Fruit fly (Drosophila melanogaster) whole organism, embryonic: ENCODE measurements around the gene CG10959.

Source experiments
- Abd-B ChIP-seq: fragments of 200-800 bp; sonication (Bioruptor generic); optimal IDR thresholded peaks from 2 replicates; lab custom pipeline; 2018; ENCODE audit warnings: missing biosample characterization, mild to moderate bottlenecking, missing genetic modification characterization, moderate library complexity
- Atf3 ChIP-seq: fragments of 200-800 bp; sonication (Bioruptor generic); optimal IDR thresholded peaks from 3 replicates; lab custom pipeline; 2016; ENCODE audit warnings: missing biosample characterization, missing genetic modification characterization
- C15 ChIP-seq: fragments of 200-800 bp; sonication (Bioruptor generic); IDR thresholded peaks from 3 replicates; pipeline ENCODE4 v1.3.6; 2022; ENCODE audit warnings: missing biosample characterization, missing genetic modification characterization
- CG10209 ChIP-seq: fragments of 200-800 bp; sonication (Bioruptor generic); optimal IDR thresholded peaks from 3 replicates; lab custom pipeline; 2017; ENCODE audit warnings: missing biosample characterization, mild to moderate bottlenecking, missing genetic modification characterization, missing genetic modification reagents
- CG1024 ChIP-seq: fragments of 200-800 bp; sonication (Bioruptor generic); IDR thresholded peaks from 2 replicates; pipeline ENCODE4 v1.3.6; 2022; ENCODE audit warnings: missing biosample characterization, missing genetic modification characterization
- CG10366 ChIP-seq: fragments of 200-800 bp; sonication (Bioruptor generic); IDR thresholded peaks from 2 replicates; pipeline ENCODE4 v1.3.6; 2022; ENCODE audit warnings: missing biosample characterization, missing genetic modification characterization
- CG11247 ChIP-seq: fragments of 200-800 bp; sonication (Bioruptor generic); IDR thresholded peaks from 2 replicates; pipeline ENCODE4 v1.3.6; 2022; ENCODE audit warnings: missing biosample characterization, missing genetic modification characterization
- CG12104 ChIP-seq: fragments of 200-800 bp; sonication (Bioruptor generic); optimal IDR thresholded peaks from 3 replicates; lab custom pipeline; 2016; ENCODE audit warnings: missing biosample characterization, missing genetic modification characterization
- CG1233 ChIP-seq: fragments of 200-800 bp; sonication (Bioruptor generic); optimal IDR thresholded peaks from 4 replicates; lab custom pipeline; 2018; ENCODE audit warnings: missing biosample characterization, mild to moderate bottlenecking, missing genetic modification characterization
- CG12659 ChIP-seq: fragments of 200-800 bp; sonication (Bioruptor generic); optimal IDR thresholded peaks from 3 replicates; lab custom pipeline; 2017; ENCODE audit warnings: mild to moderate bottlenecking, missing biosample characterization, missing genetic modification reagents, missing genetic modification characterization
- CG17328 ChIP-seq: fragments of 200-800 bp; sonication (Bioruptor generic); IDR thresholded peaks from 2 replicates; pipeline ENCODE4 v1.3.6; 2022; ENCODE audit warnings: missing biosample characterization, missing genetic modification characterization
- CG17568 ChIP-seq: fragments of 200-800 bp; sonication (Bioruptor generic); optimal IDR thresholded peaks from 2 replicates; lab custom pipeline; 2018; ENCODE audit warnings: missing biosample characterization, mild to moderate bottlenecking, missing genetic modification characterization, moderate library complexity
- CG1792 ChIP-seq: fragments of 200-800 bp; sonication (Bioruptor generic); optimal IDR thresholded peaks from 2 replicates; lab custom pipeline; 2016; ENCODE audit warnings: missing biosample characterization, missing genetic modification characterization
- CG18619 ChIP-seq: fragments of 200-800 bp; sonication (Bioruptor generic); optimal IDR thresholded peaks from 3 replicates; lab custom pipeline; 2017; ENCODE audit warnings: missing biosample characterization, mild to moderate bottlenecking, missing genetic modification characterization
- CG34376 ChIP-seq: fragments of 200-800 bp; sonication (Bioruptor generic); optimal IDR thresholded peaks from 2 replicates; lab custom pipeline; 2018; ENCODE audit warnings: missing biosample characterization, mild to moderate bottlenecking, missing genetic modification characterization
- CG4854 ChIP-seq: fragments of 200-800 bp; sonication (Bioruptor generic); optimal IDR thresholded peaks from 2 replicates; lab custom pipeline; 2016; ENCODE audit warnings: missing biosample characterization, missing genetic modification characterization, inconsistent platforms
- CG9215 ChIP-seq: fragments of 200-800 bp; sonication (Bioruptor generic); IDR thresholded peaks from 2 replicates; pipeline ENCODE4 v1.3.6; 2022; ENCODE audit warnings: missing biosample characterization, missing genetic modification characterization
- CG9437 ChIP-seq: fragments of 200-800 bp; sonication (Bioruptor generic); optimal IDR thresholded peaks from 2 replicates; lab custom pipeline; 2018; ENCODE audit warnings: missing biosample characterization, mild to moderate bottlenecking, missing genetic modification characterization
- CG9876 ChIP-seq: fragments of 200-800 bp; sonication (Bioruptor generic); optimal IDR thresholded peaks from 2 replicates; lab custom pipeline; 2016; ENCODE audit warnings: missing biosample characterization, missing genetic modification characterization
- Chrac-16 ChIP-seq: fragments of 200-800 bp; sonication (Bioruptor generic); optimal IDR thresholded peaks from 3 replicates; lab custom pipeline; 2016; ENCODE audit warnings: missing biosample characterization, missing genetic modification characterization
- CoRest ChIP-seq: fragments of 200-800 bp; sonication (Bioruptor generic); optimal IDR thresholded peaks from 3 replicates; lab custom pipeline; 2018; ENCODE audit warnings: missing biosample characterization, mild to moderate bottlenecking, missing genetic modification characterization, moderate library complexity
- Dfd ChIP-seq, 2 experiments: fragments of >200 bp; optimal IDR thresholded peaks; 2 replicates each; lab custom pipeline; 2017; ENCODE audit warnings: missing biosample characterization in 2 of 2, missing genetic modification characterization in 2 of 2
- ERR ChIP-seq: fragments of 200-800 bp; sonication (Bioruptor generic); optimal IDR thresholded peaks from 2 replicates; lab custom pipeline; 2016; ENCODE audit warnings: missing biosample characterization, missing genetic modification characterization
- H2.0 ChIP-seq: fragments of 200-800 bp; sonication (Bioruptor generic); IDR thresholded peaks from 2 replicates; pipeline ENCODE4 v1.3.6; 2022; ENCODE audit warnings: missing biosample characterization, missing genetic modification characterization
- HLH4C ChIP-seq: fragments of 200-800 bp; sonication (Bioruptor generic); IDR thresholded peaks from 3 replicates; pipeline ENCODE4 v1.3.6; 2022; ENCODE audit warnings: missing biosample characterization, missing genetic modification characterization; ENCODE audit not compliant: partially characterized antibody
- Hmx ChIP-seq: fragments of 200-800 bp; sonication (Bioruptor generic); optimal IDR thresholded peaks from 2 replicates; lab custom pipeline; 2016; ENCODE audit warnings: missing biosample characterization, missing genetic modification characterization
- NC2β ChIP-seq: fragments of 200-800 bp; sonication (Bioruptor generic); optimal IDR thresholded peaks from 2 replicates; lab custom pipeline; 2016; ENCODE audit warnings: missing biosample characterization, missing genetic modification characterization
- Nf-YC ChIP-seq: fragments of 200-800 bp; optimal IDR thresholded peaks from 3 replicates; lab custom pipeline; 2019; ENCODE audit warnings: missing biosample characterization, mild to moderate bottlenecking, missing genetic modification characterization, moderate library complexity
- Spps ChIP-seq: fragments of 200-800 bp; sonication (Bioruptor generic); optimal IDR thresholded peaks from 2 replicates; lab custom pipeline; 2018; ENCODE audit warnings: missing biosample characterization, mild to moderate bottlenecking, missing genetic modification characterization
- amos ChIP-seq: fragments of 200-800 bp; sonication (Bioruptor generic); IDR thresholded peaks from 2 replicates; pipeline ENCODE4 v1.3.6; 2022; ENCODE audit warnings: missing biosample characterization, missing genetic modification characterization; ENCODE audit not compliant: partially characterized antibody
- ara ChIP-seq: fragments of 200-800 bp; sonication (Bioruptor generic); IDR thresholded peaks from 2 replicates; pipeline ENCODE4 v1.3.6; 2022; ENCODE audit warnings: missing biosample characterization, missing genetic modification characterization
- bbx ChIP-seq: fragments of 200-800 bp; sonication (Bioruptor generic); IDR thresholded peaks from 2 replicates; pipeline ENCODE4 v1.3.6; 2022; ENCODE audit warnings: missing biosample characterization, missing genetic modification characterization; ENCODE audit not compliant: partially characterized antibody
- br ChIP-seq: fragments of >200 bp; optimal IDR thresholded peaks from 2 replicates; lab custom pipeline; 2017
- btn ChIP-seq: fragments of 200-800 bp; sonication (Bioruptor generic); optimal IDR thresholded peaks from 2 replicates; lab custom pipeline; 2016; ENCODE audit warnings: missing biosample characterization, missing genetic modification characterization
- ci ChIP-seq: fragments of 200-800 bp; sonication (Bioruptor generic); IDR thresholded peaks from 3 replicates; pipeline ENCODE4 v1.3.6; 2022; ENCODE audit warnings: missing biosample characterization, missing genetic modification characterization
- fd3F ChIP-seq: fragments of 200-800 bp; sonication (Bioruptor generic); optimal IDR thresholded peaks from 2 replicates; lab custom pipeline; 2018; ENCODE audit warnings: missing biosample characterization, mild to moderate bottlenecking, missing genetic modification characterization, moderate library complexity
- gt ChIP-seq: fragments of 200-800 bp; sonication (Bioruptor generic); IDR thresholded peaks from 2 replicates; pipeline ENCODE4 v1.3.6; 2022; ENCODE audit warnings: missing biosample characterization, missing genetic modification characterization
- ham ChIP-seq: fragments of 200-800 bp; sonication (Bioruptor generic); IDR thresholded peaks from 2 replicates; pipeline ENCODE4 v1.3.6; 2022; ENCODE audit warnings: missing biosample characterization, missing genetic modification characterization
- kay ChIP-seq: fragments of 200-800 bp; sonication (Bioruptor generic); optimal IDR thresholded peaks from 2 replicates; lab custom pipeline; 2016; ENCODE audit warnings: missing biosample characterization, missing genetic modification characterization
- nom ChIP-seq: fragments of 200-800 bp; sonication (Bioruptor generic); optimal IDR thresholded peaks from 2 replicates; lab custom pipeline; 2017; ENCODE audit warnings: missing biosample characterization, missing genetic modification characterization, mild to moderate bottlenecking, moderate library complexity, missing genetic modification reagents
- pho ChIP-seq: fragments of 200-800 bp; sonication (Bioruptor generic); optimal IDR thresholded peaks from 2 replicates; lab custom pipeline; 2016; ENCODE audit warnings: missing biosample characterization, missing genetic modification characterization
- phol ChIP-seq: fragments of 200-800 bp; sonication (Bioruptor generic); optimal IDR thresholded peaks from 3 replicates; lab custom pipeline; 2018; ENCODE audit warnings: missing biosample characterization, mild to moderate bottlenecking, missing genetic modification characterization, moderate library complexity
- pita ChIP-seq: fragments of 200-800 bp; sonication (Bioruptor generic); optimal IDR thresholded peaks from 2 replicates; lab custom pipeline; 2017; ENCODE audit warnings: missing biosample characterization, mild to moderate bottlenecking, missing genetic modification characterization
- pnt ChIP-seq: fragments of 200-800 bp; sonication (Bioruptor generic); optimal IDR thresholded peaks from 3 replicates; lab custom pipeline; 2016; ENCODE audit warnings: missing biosample characterization, missing genetic modification characterization
- sim ChIP-seq: fragments of 200-800 bp; sonication (Bioruptor generic); IDR thresholded peaks from 2 replicates; pipeline ENCODE4 v1.3.6; 2022; ENCODE audit warnings: missing biosample characterization, missing genetic modification characterization
- sna ChIP-seq: fragments of 200-800 bp; sonication (Bioruptor generic); IDR thresholded peaks from 2 replicates; pipeline ENCODE4 v1.3.6; 2022; ENCODE audit warnings: missing biosample characterization, missing genetic modification characterization; ENCODE audit not compliant: partially characterized antibody
- tll ChIP-seq, 2 experiments: fragments of 200-800 bp in 1 of 2; fragments of >200 bp in 1 of 2; sonication (Bioruptor generic) in 1 of 2; optimal IDR thresholded peaks; 2 replicates each; lab custom pipeline; 2017 to 2019; ENCODE audit warnings: missing biosample characterization in 2 of 2, missing genetic modification characterization in 2 of 2, mild to moderate bottlenecking in 1 of 2, moderate library complexity in 1 of 2
- tup ChIP-seq: fragments of 200-800 bp; sonication (Bioruptor generic); optimal IDR thresholded peaks from 2 replicates; lab custom pipeline; 2016; ENCODE audit warnings: missing biosample characterization, mild to moderate bottlenecking, missing genetic modification characterization, moderate library complexity
- tx ChIP-seq: fragments of 200-800 bp; sonication (Bioruptor generic); optimal IDR thresholded peaks from 2 replicates; lab custom pipeline; 2016; ENCODE audit warnings: missing biosample characterization, missing genetic modification characterization
- unc-4 ChIP-seq: fragments of 200-800 bp; sonication (Bioruptor generic); IDR thresholded peaks from 2 replicates; pipeline ENCODE4 v1.3.6; 2022; ENCODE audit warnings: missing biosample characterization, missing genetic modification characterization; ENCODE audit not compliant: partially characterized antibody
- zfh2 ChIP-seq: fragments of 200-800 bp; sonication (Bioruptor generic); optimal IDR thresholded peaks from 2 replicates; lab custom pipeline; 2016; ENCODE audit warnings: missing biosample characterization, missing genetic modification characterization

CG10959 gene

dm6 chrX:8126149-8126548 is 22.4 kb upstream of the CG10959 start (continued):
- no peak for TF ChIP-seq pho (GFP tag; lab: Kevin White, UChicago)
- TF ChIP-seq CG12104: no peak
- peak; percentile 11 for TF ChIP-seq CG12659 (GFP tag; lab: Kevin White, UChicago)
- TF ChIP-seq Hmx (GFP tag; lab: Kevin White, UChicago): no peak
- no peak for TF ChIP-seq fd3F (GFP tag; lab: Kevin White, UChicago)
- TF ChIP-seq CG1233 (GFP tag; lab: Kevin White, UChicago): peak; percentile 19
- no peak for TF ChIP-seq ham (GFP tag; lab: Robert Waterston, UW)
- TF ChIP-seq CG17568 (GFP tag; lab: Kevin White, UChicago): no peak
- TF ChIP-seq CG9437 (GFP tag; lab: Kevin White, UChicago): peak; percentile 2
- 0 out of 2 replicates have a peak, but pooled peaks have one; percentile 54 for TF ChIP-seq gt
- TF ChIP-seq CG1792 (GFP tag; lab: Kevin White, UChicago): no peak
- no peak for TF ChIP-seq kay (GFP tag; lab: Kevin White, UChicago)
- TF ChIP-seq tll (GFP tag; optimal IDR thresholded peaks at IDR 0.05; lab: Kevin White, UChicago): no peak
- peak; percentile 81 for TF ChIP-seq CG17328 (GFP tag; lab: Robert Waterston, UW)
- TF ChIP-seq pita (GFP tag; lab: Kevin White, UChicago): no peak
- TF ChIP-seq tx: peak; percentile 39
- peak; percentile 32 for TF ChIP-seq Spps
- TF ChIP-seq br (lab: Kevin White, UChicago): no peak
- no peak for TF ChIP-seq zfh2 (GFP tag; lab: Kevin White, UChicago)
- peak; percentile 54; the same call in 1 of the 2 replicates for TF ChIP-seq CG10366
- no peak for TF ChIP-seq HLH4C (GFP tag; lab: Robert Waterston, UW)
- TF ChIP-seq Dfd (GFP tag; optimal IDR thresholded peaks at IDR 0.05; lab: Kevin White, UChicago): no peak
- TF ChIP-seq bbx (GFP tag; lab: Robert Waterston, UW): no peak
- TF ChIP-seq CoRest: peak; percentile 47
- no peak for TF ChIP-seq CG34376 (GFP tag; lab: Kevin White, UChicago)
- TF ChIP-seq sna: no peak
- TF ChIP-seq CG4854 (GFP tag; lab: Kevin White, UChicago): no peak
- peak; percentile 89 for TF ChIP-seq ci (GFP tag; lab: Robert Waterston, UW)
- peak; percentile 78 for TF ChIP-seq phol (tag; lab: Kevin White, UChicago)
- no peak for TF ChIP-seq ERR (GFP tag; lab: Kevin White, UChicago)
- no peak for TF ChIP-seq H2.0 (GFP tag; lab: Robert Waterston, UW)
- TF ChIP-seq CG11247 (GFP tag; lab: Robert Waterston, UW): no peak
- no peak for TF ChIP-seq CG9215 (GFP tag; lab: Robert Waterston, UW)
- peak; percentile 77 for TF ChIP-seq ara
- TF ChIP-seq Nf-YC (tag; lab: Kevin White, UChicago): no peak
- TF ChIP-seq CG9876: no peak
- TF ChIP-seq btn: peak; percentile 27
- TF ChIP-seq tup (GFP tag; lab: Kevin White, UChicago): no peak
- peak; percentile 59 for TF ChIP-seq Abd-B (GFP tag; lab: Kevin White, UChicago)
- TF ChIP-seq Atf3 (GFP tag; lab: Kevin White, UChicago): peak; percentile 38
- TF ChIP-seq C15 (GFP tag; lab: Robert Waterston, UW): no peak
- TF ChIP-seq CG18619: no peak
- TF ChIP-seq Chrac-16 (GFP tag; lab: Kevin White, UChicago): peak; percentile 45
- TF ChIP-seq unc-4 (GFP tag; lab: Robert Waterston, UW): no peak
- TF ChIP-seq sim: peak; percentile 34; the same call in 1 of the 2 replicates
- TF ChIP-seq CG10209: peak; percentile 39
- TF ChIP-seq amos: no peak
- peak; percentile 46 for TF ChIP-seq NC2β (GFP tag; lab: Kevin White, UChicago)
- peak; percentile 17 for TF ChIP-seq pnt (GFP tag; lab: Kevin White, UChicago)
- 0 out of 2 replicates have a peak, but pooled peaks have one; percentile 26 for TF ChIP-seq CG1024
- no peak for TF ChIP-seq nom (GFP tag; lab: Kevin White, UChicago)
